Worm (Caenorhabditis elegans) whole organism, mixed stage, embryonic: ENCODE data around the gene Y97E10AR.8.

Experiments
- M03D4.4 ChIP-seq: sonication (generic microtip); optimal IDR thresholded peaks from 2 replicates; lab custom pipeline; 2017; ENCODE audit warnings: mild to moderate bottlenecking, missing genetic modification characterization, missing compliant biosample characterization
- bed-3 ChIP-seq: fragments of 200-800 bp; sonication (Bioruptor generic); optimal IDR thresholded peaks from 3 replicates; lab custom pipeline; 2018; ENCODE audit warnings: mild to moderate bottlenecking, missing genetic modification characterization, moderate library complexity, missing compliant biosample characterization
- blmp-1 ChIP-seq: fragments of 150-350 bp; optimal IDR thresholded peaks from 2 replicates; lab custom pipeline; 2014; ENCODE audit warnings: missing biosample characterization, missing genetic modification characterization
- ceh-39 ChIP-seq: fragments of 150-350 bp; optimal IDR thresholded peaks from 2 replicates; lab custom pipeline; 2014; ENCODE audit warnings: missing biosample characterization, missing genetic modification characterization
- ceh-43 ChIP-seq: fragments of 200-800 bp; sonication (Bioruptor generic); optimal IDR thresholded peaks from 2 replicates; lab custom pipeline; 2018; ENCODE audit warnings: mild to moderate bottlenecking, missing genetic modification characterization, moderate library complexity, missing compliant biosample characterization
- ceh-83 ChIP-seq: fragments of 200-800 bp; sonication (Bioruptor generic); optimal IDR thresholded peaks from 2 replicates; lab custom pipeline; 2018; ENCODE audit warnings: mild to moderate bottlenecking, missing genetic modification characterization, missing compliant biosample characterization
- ces-1 ChIP-seq: fragments of 150-350 bp; optimal IDR thresholded peaks from 2 replicates; lab custom pipeline; 2014; ENCODE audit warnings: missing biosample characterization, missing genetic modification reagents, missing genetic modification characterization
- drap-1 ChIP-seq: fragments of 200-800 bp; sonication (Bioruptor generic); optimal IDR thresholded peaks from 3 replicates; lab custom pipeline; 2018; ENCODE audit warnings: mild to moderate bottlenecking, missing genetic modification characterization, missing compliant biosample characterization
- elt-3 ChIP-seq: fragments of 150-350 bp; optimal IDR thresholded peaks from 2 replicates; lab custom pipeline; 2014; ENCODE audit warnings: missing biosample characterization, missing genetic modification characterization
- flh-1 ChIP-seq: fragments of 200-800 bp; sonication (Bioruptor generic); optimal IDR thresholded peaks from 2 replicates; lab custom pipeline; 2018; ENCODE audit warnings: mild to moderate bottlenecking, missing genetic modification characterization, moderate library complexity, missing compliant biosample characterization
- ham-2 ChIP-seq: fragments of 200-800 bp; sonication (Bioruptor generic); optimal IDR thresholded peaks from 2 replicates; lab custom pipeline; 2018; ENCODE audit warnings: mild to moderate bottlenecking, missing genetic modification characterization, missing compliant biosample characterization
- hlh-1 ChIP-seq: fragments of 150-350 bp; optimal IDR thresholded peaks from 2 replicates; lab custom pipeline; 2014; ENCODE audit warnings: missing biosample characterization, missing genetic modification reagents, missing genetic modification characterization
- lin-13 ChIP-seq: fragments of 150-350 bp; optimal IDR thresholded peaks from 2 replicates; lab custom pipeline; 2014; ENCODE audit warnings: missing biosample characterization, missing genetic modification characterization
- lin-32 ChIP-seq: fragments of 200-800 bp; sonication (Bioruptor generic); optimal IDR thresholded peaks from 2 replicates; lab custom pipeline; 2018; ENCODE audit warnings: mild to moderate bottlenecking, missing genetic modification characterization, missing compliant biosample characterization
- lsy-2 ChIP-seq: fragments of 150-350 bp; optimal IDR thresholded peaks from 2 replicates; lab custom pipeline; 2014; ENCODE audit warnings: missing biosample characterization, missing genetic modification characterization
- mab-5 ChIP-seq: fragments of 150-350 bp; optimal IDR thresholded peaks from 2 replicates; lab custom pipeline; 2014; ENCODE audit warnings: missing biosample characterization, missing genetic modification characterization
- mep-1 ChIP-seq: fragments of 150-350 bp; optimal IDR thresholded peaks from 2 replicates; lab custom pipeline; 2017; ENCODE audit warnings: missing biosample characterization, missing genetic modification reagents, missing genetic modification characterization, inconsistent platforms
- mls-2 ChIP-seq: sonication (generic microtip); optimal IDR thresholded peaks from 2 replicates; lab custom pipeline; 2016; ENCODE audit warnings: mild to moderate bottlenecking, missing genetic modification characterization, moderate library complexity, missing compliant biosample characterization
- nhr-12 ChIP-seq: fragments of 150-350 bp; optimal IDR thresholded peaks from 2 replicates; lab custom pipeline; 2014; ENCODE audit warnings: missing biosample characterization, missing genetic modification characterization
- nhr-2 ChIP-seq: fragments of 150-350 bp; optimal IDR thresholded peaks from 2 replicates; lab custom pipeline; 2014; ENCODE audit warnings: missing biosample characterization, missing genetic modification characterization
- nhr-237 ChIP-seq: fragments of 150-350 bp; optimal IDR thresholded peaks from 2 replicates; lab custom pipeline; 2014; ENCODE audit warnings: missing biosample characterization, missing genetic modification characterization
- nhr-28 ChIP-seq: fragments of 150-350 bp; optimal IDR thresholded peaks from 2 replicates; lab custom pipeline; 2014; ENCODE audit warnings: missing biosample characterization, missing genetic modification characterization
- nhr-76 ChIP-seq: sonication (generic microtip); optimal IDR thresholded peaks from 2 replicates; lab custom pipeline; 2017; ENCODE audit warnings: missing biosample characterization, missing genetic modification characterization
- pha-4 ChIP-seq: fragments of 150-350 bp; optimal IDR thresholded peaks from 2 replicates; lab custom pipeline; 2018; ENCODE audit warnings: missing biosample characterization, missing genetic modification reagents, missing genetic modification characterization
- sem-2 ChIP-seq: fragments of 200-800 bp; sonication (Bioruptor generic); optimal IDR thresholded peaks from 2 replicates; lab custom pipeline; 2018; ENCODE audit warnings: mild to moderate bottlenecking, missing genetic modification characterization, missing compliant biosample characterization
- snpc-4 ChIP-seq: fragments of 150-350 bp; optimal IDR thresholded peaks from 2 replicates; lab custom pipeline; 2014; ENCODE audit warnings: missing biosample characterization, missing genetic modification characterization
- sptf-1 ChIP-seq: sonication (generic microtip); optimal IDR thresholded peaks from 2 replicates; lab custom pipeline; 2017; ENCODE audit warnings: mild to moderate bottlenecking, missing genetic modification characterization, moderate library complexity, missing compliant biosample characterization
- tbx-8 ChIP-seq: fragments of 200-800 bp; sonication (Bioruptor generic); optimal IDR thresholded peaks from 2 replicates; lab custom pipeline; 2018; ENCODE audit warnings: mild to moderate bottlenecking, missing genetic modification characterization, moderate library complexity, missing compliant biosample characterization
- unc-120 ChIP-seq: sonication (generic microtip); optimal IDR thresholded peaks from 2 replicates; lab custom pipeline; 2017; ENCODE audit warnings: missing genetic modification characterization, missing compliant biosample characterization; ENCODE audit not compliant: poor library complexity, severe bottlenecking
- unc-62 ChIP-seq: fragments of 150-350 bp; optimal IDR thresholded peaks from 2 replicates; lab custom pipeline; 2014; ENCODE audit warnings: missing biosample characterization, missing genetic modification reagents, missing genetic modification characterization
- zip-8 ChIP-seq: fragments of 150-350 bp; optimal IDR thresholded peaks from 2 replicates; lab custom pipeline; 2014; ENCODE audit warnings: missing biosample characterization, missing genetic modification characterization
- ztf-11 ChIP-seq: fragments of 150-350 bp; optimal IDR thresholded peaks from 2 replicates; lab custom pipeline; 2014; ENCODE audit warnings: missing biosample characterization, missing genetic modification characterization

The Y97E10AR.8 gene

ce11 chrV:8017924-8018323, 12.8 kb downstream of the Y97E10AR.8 start:
- TF ChIP-seq ceh-43 (GFP tag; lab: Kevin White, UChicago) = no peak
- no peak for TF ChIP-seq snpc-4 (tag; lab: Kevin White, UChicago)
- TF ChIP-seq lin-32 (GFP tag; lab: Kevin White, UChicago) = no peak
- no peak for TF ChIP-seq hlh-1
- no peak for TF ChIP-seq sptf-1 (tag; lab: Kevin White, UChicago)
- TF ChIP-seq blmp-1 = no peak

ce11 chrV:8018919-8019318, 13.8 kb downstream of the Y97E10AR.8 start:
- TF ChIP-seq elt-3 (tag; lab: Kevin White, UChicago) (no peak), mep-1 (tag; lab: Kevin White, UChicago) (no peak), nhr-28 (tag; lab: Kevin White, UChicago) (no peak), ceh-43 (GFP tag; lab: Kevin White, UChicago) (no peak), snpc-4 (tag; lab: Kevin White, UChicago) (no peak), ceh-39 (tag; lab: Kevin White, UChicago) (no peak), drap-1 (GFP tag; lab: Kevin White, UChicago) (no peak), sem-2 (GFP tag; lab: Kevin White, UChicago) (no peak), mab-5 (tag; lab: Kevin White, UChicago) (no peak), unc-120 (tag; lab: Kevin White, UChicago) (no peak), bed-3 (no peak), sptf-1 (tag; lab: Kevin White, UChicago) (no peak), hlh-1 (no peak), pha-4 (tag; lab: Kevin White, UChicago) (no peak), nhr-237 (tag; lab: Kevin White, UChicago) (no peak), M03D4.4 (tag; lab: Kevin White, UChicago) (no peak), unc-62 (GFP tag; lab: Kevin White, UChicago) (no peak)

ce11 chrV:8019783-8020182, 14.7 kb downstream of the Y97E10AR.8 start:
- TF ChIP-seq nhr-12 (tag; lab: Kevin White, UChicago) = no peak
- TF ChIP-seq nhr-2 (tag; lab: Kevin White, UChicago) = no peak
- TF ChIP-seq sptf-1 (tag; lab: Kevin White, UChicago) = no peak
- no peak for TF ChIP-seq hlh-1
- TF ChIP-seq unc-120 (tag; lab: Kevin White, UChicago) = no peak
- no peak for TF ChIP-seq snpc-4 (tag; lab: Kevin White, UChicago)
- TF ChIP-seq ces-1 (GFP tag; lab: Kevin White, UChicago) = no peak
- no peak for TF ChIP-seq zip-8 (tag; lab: Kevin White, UChicago)
- no peak for TF ChIP-seq ztf-11 (tag; lab: Kevin White, UChicago)
- no peak for TF ChIP-seq tbx-8 (GFP tag; lab: Kevin White, UChicago)
- no peak for TF ChIP-seq bed-3
- TF ChIP-seq lsy-2 = no peak
- no peak for TF ChIP-seq drap-1 (GFP tag; lab: Kevin White, UChicago)
- TF ChIP-seq unc-62 (GFP tag; lab: Kevin White, UChicago) = no peak
- no peak for TF ChIP-seq mls-2 (tag; lab: Kevin White, UChicago)
- no peak for TF ChIP-seq ham-2
- TF ChIP-seq nhr-76 (tag; lab: Kevin White, UChicago) = no peak

DNA sequence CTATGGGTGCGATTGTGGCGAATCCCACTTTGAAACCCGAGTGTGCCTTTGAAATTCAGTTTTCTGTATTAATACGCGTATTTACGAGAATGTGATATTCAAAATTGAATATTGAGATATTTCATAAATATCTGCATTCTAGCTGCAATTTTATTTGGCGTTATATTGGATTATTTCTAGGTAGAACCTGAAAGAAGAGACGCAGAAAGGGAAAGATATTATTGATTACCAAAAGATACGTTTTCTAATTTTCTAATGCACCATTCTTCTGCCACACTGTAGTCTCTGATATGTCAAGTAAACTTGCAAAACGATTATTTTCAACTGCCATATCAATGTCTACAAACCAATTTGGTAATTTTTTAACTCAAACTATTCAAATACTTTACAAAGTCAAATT, 16.9 kb downstream of the Y97E10AR.8 start, which contains the start of gene ech-3:
Gene ech-3, plus strand, starts transcription at position 178 of the 400 bp plus-strand sequence.
- no peak for TF ChIP-seq lin-13
- TF ChIP-seq nhr-237 (tag; lab: Kevin White, UChicago) = no peak
- TF ChIP-seq drap-1 (GFP tag; lab: Kevin White, UChicago) = no peak
- no peak for TF ChIP-seq sptf-1 (tag; lab: Kevin White, UChicago)
- no peak for TF ChIP-seq mep-1 (tag; lab: Kevin White, UChicago)
- no peak for TF ChIP-seq ceh-83 (GFP tag; lab: Kevin White, UChicago)
- no peak for TF ChIP-seq bed-3
- TF ChIP-seq flh-1 (GFP tag; lab: Kevin White, UChicago) = no peak
- TF ChIP-seq unc-120 (tag; lab: Kevin White, UChicago) = no peak
- no peak for TF ChIP-seq unc-62 (GFP tag; lab: Kevin White, UChicago)
- TF ChIP-seq ham-2 = no peak
- TF ChIP-seq, all 35 proteins: peak for 0

- TF ChIP-seq lsy-2 (peak; percentile 85), nhr-28 (tag; lab: Kevin White, UChicago) (no peak)
These were observed 19.7 kb downstream of the Y97E10AR.8 start, which contains the start of gene F43H9.3 for ce11 chrV:8024752-8025151. Gene F43H9.3 (minus strand): TSS chrV:8024940.
